Fruit fly (Drosophila melanogaster) Kc167 (cell line): Measurements from ENCODE around the gene feo.

Experiments used
- Myc ChIP-seq: fragments of >200 bp; optimal IDR thresholded peaks from 2 replicates; lab custom pipeline; 2017; ENCODE audit warnings: missing external identifiers
- Sin3A ChIP-seq: fragments of >200 bp; optimal IDR thresholded peaks from 2 replicates; lab custom pipeline; 2018; ENCODE audit warnings: missing external identifiers
- h ChIP-seq: fragments of >200 bp; optimal IDR thresholded peaks from 3 replicates; lab custom pipeline; 2018; ENCODE audit warnings: missing external identifiers
- insv ChIP-seq: fragments of >200 bp; optimal IDR thresholded peaks from 3 replicates; lab custom pipeline; 2018; ENCODE audit warnings: missing external identifiers
- psq ChIP-seq: fragments of >200 bp; optimal IDR thresholded peaks from 2 replicates; lab custom pipeline; 2017; ENCODE audit warnings: missing external identifiers
- ttk ChIP-seq: sonication (Bioruptor generic); optimal IDR thresholded peaks from 2 replicates; lab custom pipeline; 2017; ENCODE audit warnings: missing external identifiers

Gene feo

dm6 chrX:10815511-10816080, 39.1 kb downstream of the feo start:
- TF ChIP-seq psq (lab: Kevin White, UChicago) (peak; percentile 41), Myc (lab: Kevin White, UChicago) (no peak)

dm6 chrX:10814832-10815372, 39.8 kb downstream of the feo start:
- TF ChIP-seq Sin3A (lab: Kevin White, UChicago) (no peak), ttk (no peak), h (lab: Kevin White, UChicago) (no peak), psq (lab: Kevin White, UChicago) (no peak), Myc (lab: Kevin White, UChicago) (no peak), insv (no peak)

- TF ChIP-seq Myc (lab: Kevin White, UChicago) (no peak), ttk (no peak), insv (no peak), psq (lab: Kevin White, UChicago) (no peak), h (lab: Kevin White, UChicago) (no peak), Sin3A (lab: Kevin White, UChicago) (no peak)
Measured at dm6 chrX:10814113-10814512, 40.6 kb downstream of the feo start.

DNA sequence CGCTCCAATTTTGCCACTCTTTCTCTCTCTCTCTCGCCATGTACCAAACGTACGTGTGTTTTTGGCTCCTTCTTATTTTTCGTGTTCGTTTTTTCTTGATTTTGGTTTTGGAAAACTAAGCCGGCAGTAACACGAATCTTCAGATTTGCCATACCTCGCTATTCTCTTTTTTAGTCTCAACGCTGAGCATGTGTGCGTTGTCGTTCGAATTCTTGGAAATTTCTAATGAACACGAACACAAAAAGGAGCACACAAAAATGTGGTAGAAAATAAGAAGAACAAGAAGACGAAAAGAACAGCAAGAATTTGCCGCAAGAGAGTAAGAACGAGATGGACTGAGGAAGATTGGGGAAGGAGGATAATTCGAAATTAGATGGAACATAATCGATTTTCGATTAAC, 46.0 kb downstream of the feo start:
- TF ChIP-seq Myc (lab: Kevin White, UChicago): no peak
- TF ChIP-seq insv: no peak
- no peak for TF ChIP-seq psq (lab: Kevin White, UChicago)
- no peak for TF ChIP-seq Sin3A (lab: Kevin White, UChicago)
- no peak for TF ChIP-seq h (lab: Kevin White, UChicago)
- TF ChIP-seq ttk: no peak

DNA sequence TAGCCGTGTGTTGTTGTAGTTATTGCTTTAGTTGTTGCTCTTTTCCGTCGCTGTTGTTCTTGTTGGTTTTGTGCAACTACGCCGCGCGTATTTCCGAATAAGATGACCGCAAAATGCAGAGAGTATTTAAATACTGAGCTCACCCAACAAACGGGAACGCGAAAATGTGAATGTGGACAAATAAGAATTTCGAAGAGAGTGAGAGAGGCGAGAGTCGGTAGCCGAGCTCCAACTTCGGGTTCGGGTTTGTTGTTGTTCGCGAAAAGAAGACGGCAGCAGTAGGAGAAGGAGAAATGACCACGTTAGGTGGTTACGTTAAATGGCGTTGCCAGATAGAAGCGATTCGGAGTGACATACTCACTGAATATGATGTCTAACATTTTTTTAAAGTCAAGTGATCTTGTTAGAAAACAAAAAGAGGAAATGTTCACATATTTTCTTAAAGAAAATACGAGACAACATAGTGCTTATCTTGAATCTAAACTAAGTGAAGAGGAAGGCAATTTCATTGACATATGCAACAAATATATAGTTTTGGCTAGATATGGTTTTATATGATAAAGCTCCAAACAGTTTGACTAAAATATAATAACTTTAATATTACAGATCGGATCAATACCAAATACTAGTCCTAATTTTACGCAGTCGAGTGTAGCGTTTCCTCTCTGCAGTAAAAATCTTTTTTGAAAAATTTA, 47.8 kb downstream of the feo start:
- TF ChIP-seq ttk: no peak
- TF ChIP-seq Myc (lab: Kevin White, UChicago): no peak
- no peak for TF ChIP-seq Sin3A (lab: Kevin White, UChicago)

DNA sequence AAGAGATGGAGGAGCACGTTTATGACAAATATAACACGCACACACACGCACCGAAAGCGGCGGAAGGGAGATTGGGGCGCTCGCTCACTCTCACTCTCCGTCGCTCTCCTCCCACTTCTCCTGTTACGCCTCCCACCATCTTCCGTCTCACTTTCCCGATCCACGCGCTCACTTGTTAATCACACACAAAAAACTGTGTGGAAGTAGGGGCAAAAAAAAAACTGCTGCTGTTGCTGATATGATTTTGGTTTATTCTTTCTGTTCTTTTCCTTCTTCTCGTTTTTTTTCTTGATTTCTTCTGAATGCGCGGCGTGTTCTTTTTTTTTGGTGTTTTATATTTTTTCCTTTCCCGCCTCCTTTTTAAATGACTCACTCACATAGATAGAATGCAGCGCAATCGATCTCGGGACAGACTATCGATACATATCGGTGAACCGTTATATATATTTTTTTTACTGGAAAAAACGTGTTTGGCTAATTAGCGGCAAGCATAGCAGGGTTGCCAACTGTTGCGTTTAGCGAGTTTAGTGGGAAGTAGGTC, 48.9 kb downstream of the feo start:
- TF ChIP-seq h (lab: Kevin White, UChicago) (no peak), Sin3A (lab: Kevin White, UChicago) (no peak), Myc (lab: Kevin White, UChicago) (no peak), ttk (no peak), psq (lab: Kevin White, UChicago) (no peak), insv (no peak)

- TF ChIP-seq ttk (no peak), Myc (lab: Kevin White, UChicago) (no peak), insv (no peak), psq (lab: Kevin White, UChicago) (no peak), Sin3A (lab: Kevin White, UChicago) (no peak)
Measured at dm6 chrX:10804042-10804441, 50.6 kb downstream of the feo start.

- TF ChIP-seq Sin3A (lab: Kevin White, UChicago): no peak
- TF ChIP-seq Myc (lab: Kevin White, UChicago): no peak
- no peak for TF ChIP-seq insv
- no peak for TF ChIP-seq ttk
- TF ChIP-seq h (lab: Kevin White, UChicago): no peak
- no peak for TF ChIP-seq psq (lab: Kevin White, UChicago)
Measured at dm6 chrX:10802457-10803378, 52.0 kb downstream of the feo start.
